Fruit fly (Drosophila melanogaster): ENCODE data around the gene Prtl99C.

dm6 chr3R:29880306-29880705 is 44.6 kb downstream of the Prtl99C start:
- TF ChIP-seq CG9948 (tag; optimal IDR thresholded peaks at IDR 0.05) (no peak), rn (GFP tag; IDR thresholded peaks at IDR 0.05) (no peak), CG10348 (GFP tag; IDR thresholded peaks at IDR 0.05) (no peak), CG8159 (tag; optimal IDR thresholded peaks at IDR 0.05) (no peak), Snoo (tag; optimal IDR thresholded peaks at IDR 0.05) (no peak), D1 (tag; optimal IDR thresholded peaks at IDR 0.05) (no peak)

All from whole organism, pupa.